Worm (Caenorhabditis elegans) whole organism, mixed stage, embryonic: ENCODE data around the gene fbxb-46.

Experiments used
- blmp-1 ChIP-seq: fragments of 150-350 bp; optimal IDR thresholded peaks from 2 replicates; lab custom pipeline; 2014; ENCODE audit warnings: missing biosample characterization, missing genetic modification characterization
- elt-1 ChIP-seq: sonication (generic microtip); optimal IDR thresholded peaks from 2 replicates; lab custom pipeline; 2017; ENCODE audit warnings: missing genetic modification characterization, mild to moderate bottlenecking, missing compliant biosample characterization, antibody characterized with exemption, moderate library complexity, borderline replicate concordance; ENCODE audit not compliant: insufficient read depth
- lin-13 ChIP-seq: fragments of 150-350 bp; optimal IDR thresholded peaks from 2 replicates; lab custom pipeline; 2014; ENCODE audit warnings: missing biosample characterization, missing genetic modification characterization
- nhr-237 ChIP-seq: fragments of 150-350 bp; optimal IDR thresholded peaks from 2 replicates; lab custom pipeline; 2014; ENCODE audit warnings: missing biosample characterization, missing genetic modification characterization
- nhr-28 ChIP-seq: fragments of 150-350 bp; optimal IDR thresholded peaks from 2 replicates; lab custom pipeline; 2014; ENCODE audit warnings: missing biosample characterization, missing genetic modification characterization
- snpc-4 ChIP-seq: fragments of 150-350 bp; optimal IDR thresholded peaks from 2 replicates; lab custom pipeline; 2014; ENCODE audit warnings: missing biosample characterization, missing genetic modification characterization
- unc-62 ChIP-seq: fragments of 150-350 bp; optimal IDR thresholded peaks from 2 replicates; lab custom pipeline; 2014; ENCODE audit warnings: missing biosample characterization, missing genetic modification reagents, missing genetic modification characterization

DNA sequence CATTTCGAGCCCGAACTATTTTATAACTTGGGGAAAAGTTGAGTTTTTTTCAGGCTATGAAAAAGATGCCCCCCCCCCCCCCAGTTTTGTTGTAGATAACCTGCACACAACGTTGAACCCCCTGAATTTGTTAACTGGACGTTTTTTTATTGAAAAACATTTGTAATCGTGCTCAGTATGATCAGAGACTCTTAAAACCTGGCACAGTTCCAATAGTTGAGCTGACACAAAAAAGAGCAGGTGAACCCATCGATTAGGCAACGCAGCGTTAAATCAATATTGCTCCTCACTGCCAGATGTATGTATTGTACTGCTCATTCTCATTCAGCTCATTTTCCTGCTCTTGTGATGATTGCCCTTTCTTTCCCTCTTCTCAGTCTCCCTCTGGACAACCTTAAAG is 25.3 kb downstream of the fbxb-46 start, which contains the start of gene K05F6.12:
- no peak for TF ChIP-seq elt-1 (tag; lab: Kevin White, UChicago)
- no peak for TF ChIP-seq nhr-237 (tag; lab: Kevin White, UChicago)
- no peak for TF ChIP-seq blmp-1 (tag; lab: Kevin White, UChicago)
- no peak for TF ChIP-seq snpc-4 (tag; lab: Kevin White, UChicago)
- TF ChIP-seq nhr-28 = no peak
- TF ChIP-seq unc-62 = no peak
- TF ChIP-seq lin-13 (tag; lab: Kevin White, UChicago) = no peak
